Worm (Caenorhabditis elegans) whole organism, L4 larva: ENCODE results near the gene F35C11.4.

Experiments used
- ZK546.5 ChIP-seq, 2 experiments: sonication (generic microtip); optimal IDR thresholded peaks; 2 replicates each; lab custom pipeline; 2017; ENCODE audit warnings: missing biosample characterization in 2 of 2, missing genetic modification characterization in 2 of 2
- attf-4 ChIP-seq: sonication (generic microtip); optimal IDR thresholded peaks from 3 replicates; lab custom pipeline; 2017; ENCODE audit warnings: missing biosample characterization, missing genetic modification characterization
- dpl-1 ChIP-seq: fragments of 150-350 bp; optimal IDR thresholded peaks from 2 replicates; lab custom pipeline; 2014; ENCODE audit warnings: missing biosample characterization, missing genetic modification reagents, missing genetic modification characterization
- lin-15B ChIP-seq: fragments of 150-350 bp; sonication (generic microtip); optimal IDR thresholded peaks from 3 replicates; lab custom pipeline; 2014; ENCODE audit warnings: missing biosample characterization, missing genetic modification characterization

ce11 chrII:8266559-8266958, 17.8 kb downstream of the F35C11.4 start:
- TF ChIP-seq ZK546.5 (tag; optimal IDR thresholded peaks at IDR 0.05; lab: Kevin White, UChicago): no peak
- TF ChIP-seq dpl-1 (GFP tag; lab: Kevin White, UChicago): no peak
- TF ChIP-seq lin-15B (tag; lab: Kevin White, UChicago): no peak
- TF ChIP-seq attf-4 (tag; lab: Kevin White, UChicago): no peak
